Fruit fly (Drosophila melanogaster) S2 (cell line): ENCODE results near the gene CG17199.

Source experiments
- CG8478 ChIP-seq: fragments of >200 bp; optimal IDR thresholded peaks from 2 replicates; lab custom pipeline; 2018
- CTCF ChIP-seq, 2 experiments: fragments of >200 bp; optimal IDR thresholded peaks; 2 replicates each; lab custom pipeline; 2018

DNA sequence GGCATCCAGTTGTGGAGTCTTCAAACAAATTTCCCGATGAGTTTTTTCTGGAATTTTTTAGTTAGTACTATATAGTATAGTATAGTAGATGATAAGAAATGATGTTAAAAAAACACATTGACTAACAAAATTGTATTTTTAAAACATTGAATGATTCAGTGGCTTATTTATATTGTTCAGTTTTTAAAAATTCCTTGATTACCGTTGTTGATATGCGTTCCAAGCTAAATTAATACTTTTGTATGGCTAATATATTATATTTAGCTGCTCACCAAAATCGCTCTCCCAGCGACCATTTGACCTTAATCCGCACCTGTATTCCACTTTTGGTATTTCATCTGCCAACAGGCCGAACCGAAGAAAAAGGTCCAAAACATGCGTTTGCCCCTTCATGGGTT, 48.3 kb upstream of the CG17199 start:
- no peak for TF ChIP-seq CTCF (optimal IDR thresholded peaks at IDR 0.05; lab: Kevin White, UChicago)
- no peak for TF ChIP-seq CG8478 (lab: Kevin White, UChicago)
